Fruit fly (Drosophila melanogaster): Measurements from ENCODE around the gene CG34263.

CG34263 gene

dm6 chr3L:246644-247199 lies 19.0 kb downstream of the CG34263 start (continued):
- no peak for TF ChIP-seq CG17385 (GFP tag; optimal IDR thresholded peaks at IDR 0.05)
- no peak for TF ChIP-seq corto (GFP tag; optimal IDR thresholded peaks at IDR 0.05)
- TF ChIP-seq CG5953 (GFP tag; IDR thresholded peaks at IDR 0.05), result peak; percentile 54; the same call in 1 of the 2 replicates
- TF ChIP-seq CG17829 (tag; optimal IDR thresholded peaks at IDR 0.05), result peak; percentile 49
- TF ChIP-seq gsb-n (tag; optimal IDR thresholded peaks at IDR 0.05), result no peak
- no peak for TF ChIP-seq CG18599 (GFP tag; optimal IDR thresholded peaks at IDR 0.05)
- TF ChIP-seq pita (GFP tag; optimal IDR thresholded peaks at IDR 0.05), result no peak
- TF ChIP-seq inv (GFP tag; IDR thresholded peaks at IDR 0.05; ENCODE audit: partially characterized antibody), result peak; percentile 57
- TF ChIP-seq bigmax (GFP tag; optimal IDR thresholded peaks at IDR 0.05), result peak; percentile 54
- no peak for TF ChIP-seq pros (GFP tag; optimal IDR thresholded peaks at IDR 0.05)
- no peak for TF ChIP-seq CG16779 (GFP tag; IDR thresholded peaks at IDR 0.05)
- 0 out of 3 replicates have a peak, but pooled peaks have one; percentile 50 for TF ChIP-seq CG2199 (GFP tag; IDR thresholded peaks at IDR 0.05)
- TF ChIP-seq fd64A (GFP tag; optimal IDR thresholded peaks at IDR 0.05), result no peak
- no peak for TF ChIP-seq CG10462 (GFP tag; optimal IDR thresholded peaks at IDR 0.05)
- TF ChIP-seq nau (GFP tag; optimal IDR thresholded peaks at IDR 0.05), result no peak
- TF ChIP-seq tin (GFP tag; optimal IDR thresholded peaks at IDR 0.05), result peak; percentile 50
- TF ChIP-seq Med (GFP tag), result peak; percentile 94
- no peak; the same call in none of the 2 replicates for TF ChIP-seq H2.0 (GFP tag; IDR thresholded peaks at IDR 0.05)
- TF ChIP-seq Drgx (GFP tag; IDR thresholded peaks at IDR 0.05), result no peak
- no peak for TF ChIP-seq abd-A (tag; optimal IDR thresholded peaks at IDR 0.05)
- TF ChIP-seq Taf1 (GFP tag; IDR thresholded peaks at IDR 0.05), result no peak
- no peak for TF ChIP-seq Elba2 (GFP tag; optimal IDR thresholded peaks at IDR 0.05)
- no peak for TF ChIP-seq grau (tag; optimal IDR thresholded peaks at IDR 0.05)
- no peak for TF ChIP-seq btn (GFP tag; optimal IDR thresholded peaks at IDR 0.05)
- peak; percentile 49 for TF ChIP-seq gfzf (GFP tag; optimal IDR thresholded peaks at IDR 0.05)
- TF ChIP-seq bsh (GFP tag; optimal IDR thresholded peaks at IDR 0.05), result no peak
- TF ChIP-seq z (GFP tag; IDR thresholded peaks at IDR 0.05), result no peak
- no peak for TF ChIP-seq CG8478 (optimal IDR thresholded peaks at IDR 0.05)
- peak; percentile 44 for TF ChIP-seq CG9876 (GFP tag; optimal IDR thresholded peaks at IDR 0.05)
- no peak for TF ChIP-seq CG10959 (GFP tag; IDR thresholded peaks at IDR 0.05)
- TF ChIP-seq zf30C (GFP tag; optimal IDR thresholded peaks at IDR 0.05), result no peak
- no peak for TF ChIP-seq usp (GFP tag; optimal IDR thresholded peaks at IDR 0.05)
- TF ChIP-seq jigr1 (GFP tag; IDR thresholded peaks at IDR 0.05), result no peak
- TF ChIP-seq CoRest (tag; optimal IDR thresholded peaks at IDR 0.05), result no peak
- peak; percentile 100 for TF ChIP-seq Deaf1 (tag; optimal IDR thresholded peaks at IDR 0.05)
- no peak for TF ChIP-seq wdn (GFP tag; IDR thresholded peaks at IDR 0.05)
- TF ChIP-seq Max (GFP tag; optimal IDR thresholded peaks at IDR 0.05), result no peak
- TF ChIP-seq chm (GFP tag; IDR thresholded peaks at IDR 0.05), result peak; percentile 42; the same call in 1 of the 2 replicates
- TF ChIP-seq lilli (GFP tag; optimal IDR thresholded peaks at IDR 0.05), result peak; percentile 58
- TF ChIP-seq zen (tag; optimal IDR thresholded peaks at IDR 0.05), result peak; percentile 54
- TF ChIP-seq br (optimal IDR thresholded peaks at IDR 0.05), result no peak
- no peak for TF ChIP-seq CG17359 (tag; optimal IDR thresholded peaks at IDR 0.05)
- TF ChIP-seq cas (GFP tag; IDR thresholded peaks at IDR 0.05), result 0 out of 2 replicates have a peak, but pooled peaks have one; percentile 10
- no peak for TF ChIP-seq ind (GFP tag; optimal IDR thresholded peaks at IDR 0.05)
- TF ChIP-seq Awh (GFP tag; IDR thresholded peaks at IDR 0.05), result no peak
- TF ChIP-seq peb (GFP tag; IDR thresholded peaks at IDR 0.05), result no peak
- TF ChIP-seq emc (GFP tag; optimal IDR thresholded peaks at IDR 0.05), result no peak
- TF ChIP-seq CG13894 (tag; optimal IDR thresholded peaks at IDR 0.05), result no peak
- 0 out of 3 replicates have a peak, but pooled peaks have one; percentile 17 for TF ChIP-seq CG11560 (tag; IDR thresholded peaks at IDR 0.05)
- TF ChIP-seq Kr (GFP tag; optimal IDR thresholded peaks at IDR 0.05), result no peak
- no peak for TF ChIP-seq Meics (GFP tag; optimal IDR thresholded peaks at IDR 0.05)
- TF ChIP-seq Fer1 (GFP tag; optimal IDR thresholded peaks at IDR 0.05), result no peak

Measured in whole organism, embryonic.